Worm (Caenorhabditis elegans): Measurements from ENCODE around the gene pyr-1.

- TF ChIP-seq ztf-11 (tag; optimal IDR thresholded peaks at IDR 0.05): no peak
- TF ChIP-seq jun-1 (tag; optimal IDR thresholded peaks at IDR 0.05): no peak
- no peak for TF ChIP-seq sea-2 (GFP tag; optimal IDR thresholded peaks at IDR 0.05)
- no peak for TF ChIP-seq lin-15B (tag; optimal IDR thresholded peaks at IDR 0.05)
- TF ChIP-seq daf-12 (tag; optimal IDR thresholded peaks at IDR 0.05): no peak
- TF ChIP-seq ztf-4 (tag; optimal IDR thresholded peaks at IDR 0.05): no peak
- TF ChIP-seq ama-1 (optimal IDR thresholded peaks at IDR 0.05): no peak
- TF ChIP-seq ceh-9 (tag; optimal IDR thresholded peaks at IDR 0.05): no peak
- no peak for TF ChIP-seq elt-1 (tag; optimal IDR thresholded peaks at IDR 0.05)
- TF ChIP-seq mdl-1 (tag; optimal IDR thresholded peaks at IDR 0.05): no peak
- no peak for TF ChIP-seq ceh-16 (tag; optimal IDR thresholded peaks at IDR 0.05)
Observed at ce11 chrII:8684824-8685223, 33.9 kb downstream of the pyr-1 start, which contains the start of gene hgap-2.
